Worm (Caenorhabditis elegans) whole organism, L4/young adult: ENCODE data around the gene Y62F5A.9.

ENCODE experiments used
- W03F9.2 ChIP-seq: fragments of 150-350 bp; optimal IDR thresholded peaks from 2 replicates; lab custom pipeline; 2014; ENCODE audit warnings: missing biosample characterization, missing genetic modification characterization
- dao-5 ChIP-seq: sonication (generic microtip); optimal IDR thresholded peaks from 2 replicates; lab custom pipeline; 2016; ENCODE audit warnings: missing genotype, missing genetic modification characterization, moderate library complexity, missing compliant biosample characterization
- him-1 ChIP-seq: sonication (generic microtip); optimal IDR thresholded peaks from 2 replicates; lab custom pipeline; 2016; ENCODE audit warnings: missing genotype, missing genetic modification reagents, missing genetic modification characterization, missing compliant biosample characterization

- TF ChIP-seq him-1 (tag; lab: Kevin White, UChicago) (no peak), dao-5 (tag; lab: Kevin White, UChicago) (no peak), W03F9.2 (tag; lab: Kevin White, UChicago) (no peak)
Observed at ce11 chrII:11495806-11496205, 42.8 kb downstream of the Y62F5A.9 start.
